Fruit fly (Drosophila melanogaster): ENCODE results near the gene CG5909.

- no peak for TF ChIP-seq Hr83 (GFP tag; optimal IDR thresholded peaks at IDR 0.05; ENCODE audit: poor library complexity, severe bottlenecking)
- TF ChIP-seq Hnf4 (GFP tag; optimal IDR thresholded peaks at IDR 0.05), result peak; percentile 25
- no peak for TF ChIP-seq CG9705 (GFP tag; optimal IDR thresholded peaks at IDR 0.05)
- TF ChIP-seq Myc (optimal IDR thresholded peaks at IDR 0.05), result no peak
- TF ChIP-seq lola (GFP tag; optimal IDR thresholded peaks at IDR 0.05), result no peak
- peak; percentile 39 for TF ChIP-seq psq (GFP tag; optimal IDR thresholded peaks at IDR 0.05)
- TF ChIP-seq sage (GFP tag; optimal IDR thresholded peaks at IDR 0.05), result no peak
- TF ChIP-seq Rel (GFP tag; optimal IDR thresholded peaks at IDR 0.05), result no peak
- TF ChIP-seq Rel (tag; optimal IDR thresholded peaks at IDR 0.05), result peak; percentile 21
- TF ChIP-seq Abd-B (GFP tag; optimal IDR thresholded peaks at IDR 0.05), result no peak
- peak; percentile 52 for TF ChIP-seq Dif (GFP tag; optimal IDR thresholded peaks at IDR 0.05; ENCODE audit: partially characterized antibody)
- no peak for TF ChIP-seq usp (GFP tag; optimal IDR thresholded peaks at IDR 0.05)
- TF ChIP-seq jim (GFP tag; optimal IDR thresholded peaks at IDR 0.05), result no peak
Observed at dm6 chr3R:27185933-27186571, 25.1 kb downstream of the CG5909 start.

All from whole organism, wandering third instar larva.